In genomic region chr2L:3532973-3533525, dm6 we compare ENCODE assay signal across 1 fruit fly cellular context.
TF ChIP-seq lines count a peak whose summit lies in the region.

No protein-coding gene starts in this region.

TF ChIP-seq in whole organism, embryonic, 481 proteins besides CTCF, POLR2A, EP300 and RAD21 (continued from another document):
- TF ChIP-seq Kr (GFP tag; optimal IDR thresholded peaks at IDR 0.05; lab: Kevin White, UChicago): no peak
- peak; percentile 66 for TF ChIP-seq phol (tag; optimal IDR thresholded peaks at IDR 0.05; lab: Kevin White, UChicago)
- TF ChIP-seq kay (GFP tag; optimal IDR thresholded peaks at IDR 0.05; lab: Kevin White, UChicago): no peak
- TF ChIP-seq sqz (GFP tag; optimal IDR thresholded peaks at IDR 0.05; lab: Kevin White, UChicago): no peak
- no peak for TF ChIP-seq NFAT (GFP tag; IDR thresholded peaks at IDR 0.05; lab: Robert Waterston, UW)
- no peak for TF ChIP-seq mirr (GFP tag; optimal IDR thresholded peaks at IDR 0.05; lab: Kevin White, UChicago)
- no peak for TF ChIP-seq hbn (GFP tag; IDR thresholded peaks at IDR 0.05; lab: Robert Waterston, UW; ENCODE audit: partially characterized antibody)
- TF ChIP-seq CG17568 (GFP tag; optimal IDR thresholded peaks at IDR 0.05; lab: Kevin White, UChicago): no peak
- TF ChIP-seq dysf (GFP tag; IDR thresholded peaks at IDR 0.05; lab: Robert Waterston, UW): peak; percentile 42; the same call in 1 of the 3 replicates
- TF ChIP-seq stwl (tag; optimal IDR thresholded peaks at IDR 0.05; lab: Kevin White, UChicago): no peak
- no peak for TF ChIP-seq CG12299 (tag; optimal IDR thresholded peaks at IDR 0.05; lab: Kevin White, UChicago)
- no peak for TF ChIP-seq CG12769 (tag; optimal IDR thresholded peaks at IDR 0.05; lab: Kevin White, UChicago)
- TF ChIP-seq luna (GFP tag; optimal IDR thresholded peaks at IDR 0.05; lab: Kevin White, UChicago): no peak
- no peak for TF ChIP-seq gcm (GFP tag; optimal IDR thresholded peaks at IDR 0.05; lab: Kevin White, UChicago)
- peak; percentile 73 for TF ChIP-seq ac (GFP tag; optimal IDR thresholded peaks at IDR 0.05; lab: Kevin White, UChicago)
- no peak for TF ChIP-seq Hr39 (optimal IDR thresholded peaks at IDR 0.05; lab: Kevin White, UChicago)
- TF ChIP-seq E2f2 (GFP tag; IDR thresholded peaks at IDR 0.05; lab: Robert Waterston, UW): no peak; the same call in 1 of the 2 replicates
- no peak for TF ChIP-seq CG7928 (GFP tag; optimal IDR thresholded peaks at IDR 0.05; lab: Kevin White, UChicago)
- no peak for TF ChIP-seq gfzf (GFP tag; optimal IDR thresholded peaks at IDR 0.05; lab: Kevin White, UChicago)
- TF ChIP-seq sisA (GFP tag; IDR thresholded peaks at IDR 0.05; lab: Robert Waterston, UW): peak; percentile 59
- peak; percentile 60 for TF ChIP-seq nmo (GFP tag; optimal IDR thresholded peaks at IDR 0.05; lab: Kevin White, UChicago)
- peak; percentile 45; the same call in 1 of the 2 replicates for TF ChIP-seq CG1024 (GFP tag; IDR thresholded peaks at IDR 0.05; lab: Robert Waterston, UW)
- TF ChIP-seq bsh (GFP tag; optimal IDR thresholded peaks at IDR 0.05; lab: Kevin White, UChicago): peak in 1 of 2 experiments; percentile 54
- TF ChIP-seq slou (GFP tag; optimal IDR thresholded peaks at IDR 0.05; lab: Kevin White, UChicago): no peak
- no peak for TF ChIP-seq CG15011 (GFP tag; optimal IDR thresholded peaks at IDR 0.05; lab: Kevin White, UChicago)
- 0 out of 3 replicates have a peak, but pooled peaks have one; percentile 32 for TF ChIP-seq gce (GFP tag; IDR thresholded peaks at IDR 0.05; lab: Robert Waterston, UW)
- peak; percentile 51 for TF ChIP-seq Xbp1 (GFP tag; optimal IDR thresholded peaks at IDR 0.05; lab: Kevin White, UChicago)
- TF ChIP-seq Sry-β (GFP tag; optimal IDR thresholded peaks at IDR 0.05; lab: Kevin White, UChicago): no peak
- no peak for TF ChIP-seq CG31365 (tag; optimal IDR thresholded peaks at IDR 0.05; lab: Kevin White, UChicago)
- TF ChIP-seq peb (GFP tag; IDR thresholded peaks at IDR 0.05; lab: Robert Waterston, UW): no peak
- no peak for TF ChIP-seq z (GFP tag; IDR thresholded peaks at IDR 0.05; lab: Robert Waterston, UW)
- TF ChIP-seq CG18619 (GFP tag; optimal IDR thresholded peaks at IDR 0.05; lab: Kevin White, UChicago): no peak
- 0 out of 2 replicates have a peak, but pooled peaks have one; percentile 35 for TF ChIP-seq ttk (GFP tag; IDR thresholded peaks at IDR 0.05; lab: Robert Waterston, UW)
- peak; percentile 52 for TF ChIP-seq maf-S (GFP tag; optimal IDR thresholded peaks at IDR 0.05; lab: Kevin White, UChicago)
- TF ChIP-seq HLH4C (GFP tag; IDR thresholded peaks at IDR 0.05; lab: Robert Waterston, UW; ENCODE audit: partially characterized antibody): no peak
- TF ChIP-seq ems (GFP tag; optimal IDR thresholded peaks at IDR 0.05; lab: Kevin White, UChicago): peak; percentile 30
- TF ChIP-seq Dip3 (GFP tag; optimal IDR thresholded peaks at IDR 0.05; lab: Kevin White, UChicago): no peak
- no peak for TF ChIP-seq Myb (GFP tag; optimal IDR thresholded peaks at IDR 0.05; lab: Kevin White, UChicago)
- TF ChIP-seq Neu2 (GFP tag; optimal IDR thresholded peaks at IDR 0.05; lab: Kevin White, UChicago; ENCODE audit: borderline replicate concordance): peak; percentile 78
- peak; percentile 52 for TF ChIP-seq fd96Cb (tag; optimal IDR thresholded peaks at IDR 0.05; lab: Kevin White, UChicago)
- peak; percentile 22 for TF ChIP-seq CG7556 (GFP tag; optimal IDR thresholded peaks at IDR 0.05; lab: Kevin White, UChicago)
- peak; percentile 58 for TF ChIP-seq CG5245 (GFP tag; optimal IDR thresholded peaks at IDR 0.05; lab: Kevin White, UChicago)
- no peak for TF ChIP-seq ap (GFP tag; IDR thresholded peaks at IDR 0.05; lab: Robert Waterston, UW)
- TF ChIP-seq CG9797 (GFP tag; optimal IDR thresholded peaks at IDR 0.05; lab: Kevin White, UChicago): no peak
- peak in 1 of 2 experiments; percentile 32 for TF ChIP-seq Hr51 (GFP tag; optimal IDR thresholded peaks at IDR 0.05; lab: Kevin White, UChicago)
- no peak for TF ChIP-seq chinmo (GFP tag; IDR thresholded peaks at IDR 0.05; lab: Robert Waterston, UW; ENCODE audit: partially characterized antibody)
- TF ChIP-seq CG33213 (GFP tag; optimal IDR thresholded peaks at IDR 0.05; lab: Kevin White, UChicago): peak; percentile 42
- TF ChIP-seq CG42726 (GFP tag; IDR thresholded peaks at IDR 0.05; lab: Robert Waterston, UW; ENCODE audit: partially characterized antibody): no peak
- TF ChIP-seq CG7745 (tag; optimal IDR thresholded peaks at IDR 0.05; lab: Kevin White, UChicago): no peak
- TF ChIP-seq scrt (GFP tag; optimal IDR thresholded peaks at IDR 0.05; lab: Kevin White, UChicago): no peak
- peak; percentile 37 for TF ChIP-seq ind (GFP tag; optimal IDR thresholded peaks at IDR 0.05; lab: Kevin White, UChicago)
- no peak for TF ChIP-seq Spps (tag; optimal IDR thresholded peaks at IDR 0.05; lab: Kevin White, UChicago)
- TF ChIP-seq Awh (GFP tag; IDR thresholded peaks at IDR 0.05; lab: Robert Waterston, UW): 0 out of 2 replicates have a peak, but pooled peaks have one; percentile 10
- no peak for TF ChIP-seq CG8290 (GFP tag; optimal IDR thresholded peaks at IDR 0.05; lab: Kevin White, UChicago)
- TF ChIP-seq CG8290 (tag; optimal IDR thresholded peaks at IDR 0.05; lab: Kevin White, UChicago): no peak
- peak; percentile 93 for TF ChIP-seq fd102C (GFP tag; optimal IDR thresholded peaks at IDR 0.05; lab: Kevin White, UChicago)
- no peak for TF ChIP-seq gsb (GFP tag; IDR thresholded peaks at IDR 0.05; lab: Robert Waterston, UW)
- TF ChIP-seq zfh2 (GFP tag; optimal IDR thresholded peaks at IDR 0.05; lab: Kevin White, UChicago): no peak
- peak; percentile 96 for TF ChIP-seq Ets65A (GFP tag; lab: Kevin White, UChicago)
- no peak for TF ChIP-seq CG18476 (GFP tag; optimal IDR thresholded peaks at IDR 0.05; lab: Kevin White, UChicago)
- TF ChIP-seq CG4328 (GFP tag; optimal IDR thresholded peaks at IDR 0.05; lab: Kevin White, UChicago): no peak
- TF ChIP-seq bcd (GFP tag; optimal IDR thresholded peaks at IDR 0.05; lab: Kevin White, UChicago): peak; percentile 8
- TF ChIP-seq HLH3B (GFP tag; IDR thresholded peaks at IDR 0.05; lab: Robert Waterston, UW): no peak
- no peak for TF ChIP-seq prd (optimal IDR thresholded peaks at IDR 0.05; lab: Kevin White, UChicago)
- TF ChIP-seq prd (GFP tag; IDR thresholded peaks at IDR 0.05; lab: Robert Waterston, UW): peak; percentile 95
- no peak for TF ChIP-seq CG17802 (tag; optimal IDR thresholded peaks at IDR 0.05; lab: Kevin White, UChicago)
- peak; percentile 42 for TF ChIP-seq trem (tag; optimal IDR thresholded peaks at IDR 0.05; lab: Kevin White, UChicago)
- TF ChIP-seq jing (GFP tag; optimal IDR thresholded peaks at IDR 0.05; lab: Kevin White, UChicago): peak; percentile 5
- no peak for TF ChIP-seq trh (GFP tag; optimal IDR thresholded peaks at IDR 0.05; lab: Kevin White, UChicago)
- TF ChIP-seq CG12942 (GFP tag; optimal IDR thresholded peaks at IDR 0.05; lab: Kevin White, UChicago): peak; percentile 28
- no peak for TF ChIP-seq fu2 (GFP tag; optimal IDR thresholded peaks at IDR 0.05; lab: Kevin White, UChicago)
- no peak for TF ChIP-seq Ets97D (GFP tag; optimal IDR thresholded peaks at IDR 0.05; lab: Kevin White, UChicago)
- no peak for TF ChIP-seq CG10543 (GFP tag; optimal IDR thresholded peaks at IDR 0.05; lab: Kevin White, UChicago)
- peak; percentile 50 for TF ChIP-seq CG6813 (GFP tag; optimal IDR thresholded peaks at IDR 0.05; lab: Kevin White, UChicago)
- TF ChIP-seq CG11398 (GFP tag; optimal IDR thresholded peaks at IDR 0.05; lab: Kevin White, UChicago): no peak
- TF ChIP-seq Gsc (GFP tag; IDR thresholded peaks at IDR 0.05; lab: Robert Waterston, UW): 0 out of 2 replicates have a peak, but pooled peaks have one; percentile 9
- TF ChIP-seq cwo (GFP tag; optimal IDR thresholded peaks at IDR 0.05; lab: Kevin White, UChicago): no peak
- no peak for TF ChIP-seq CG11456 (GFP tag; IDR thresholded peaks at IDR 0.05; lab: Robert Waterston, UW)
- no peak for TF ChIP-seq CG8281 (tag; optimal IDR thresholded peaks at IDR 0.05; lab: Kevin White, UChicago)
- no peak for TF ChIP-seq CG6683 (GFP tag; optimal IDR thresholded peaks at IDR 0.05; lab: Kevin White, UChicago)
- TF ChIP-seq CG14710 (tag; optimal IDR thresholded peaks at IDR 0.05; lab: Kevin White, UChicago): peak; percentile 63
- TF ChIP-seq D19B (GFP tag; optimal IDR thresholded peaks at IDR 0.05; lab: Kevin White, UChicago): no peak
- TF ChIP-seq Scr (GFP tag; IDR thresholded peaks at IDR 0.05; lab: Robert Waterston, UW; ENCODE audit: partially characterized antibody): no peak
- TF ChIP-seq Eip74EF (GFP tag; optimal IDR thresholded peaks at IDR 0.05; lab: Kevin White, UChicago): no peak
- TF ChIP-seq CG4360 (GFP tag; IDR thresholded peaks at IDR 0.05; lab: Robert Waterston, UW): 0 out of 2 replicates have a peak, but pooled peaks have one; percentile 7
- TF ChIP-seq Ssrp (tag; optimal IDR thresholded peaks at IDR 0.05; lab: Kevin White, UChicago): peak; percentile 43
- peak; percentile 27 for TF ChIP-seq CG10209 (GFP tag; optimal IDR thresholded peaks at IDR 0.05; lab: Kevin White, UChicago)
- TF ChIP-seq en (GFP tag; optimal IDR thresholded peaks at IDR 0.05; lab: Kevin White, UChicago): peak; percentile 61
- peak; percentile 28 for TF ChIP-seq CG10462 (GFP tag; optimal IDR thresholded peaks at IDR 0.05; lab: Kevin White, UChicago)
- no peak for TF ChIP-seq mld (GFP tag; IDR thresholded peaks at IDR 0.05; lab: Robert Waterston, UW; ENCODE audit: partially characterized antibody)
- TF ChIP-seq crol (GFP tag; IDR thresholded peaks at IDR 0.05; lab: Robert Waterston, UW): no peak
- no peak for TF ChIP-seq Dp (GFP tag; optimal IDR thresholded peaks at IDR 0.05; lab: Kevin White, UChicago)
- peak; percentile 51 for TF ChIP-seq CG11504 (tag; optimal IDR thresholded peaks at IDR 0.05; lab: Kevin White, UChicago)
- no peak for TF ChIP-seq BEAF-32 (GFP tag; optimal IDR thresholded peaks at IDR 0.05; lab: Kevin White, UChicago)
- TF ChIP-seq nau (GFP tag; optimal IDR thresholded peaks at IDR 0.05; lab: Kevin White, UChicago): no peak
- TF ChIP-seq ato (GFP tag; IDR thresholded peaks at IDR 0.05; lab: Robert Waterston, UW; ENCODE audit: partially characterized antibody): no peak
- no peak for TF ChIP-seq Abd-B (GFP tag; optimal IDR thresholded peaks at IDR 0.05; lab: Kevin White, UChicago)
- no peak for TF ChIP-seq CG1529 (GFP tag; optimal IDR thresholded peaks at IDR 0.05; lab: Kevin White, UChicago)
- TF ChIP-seq Taf1 (GFP tag; IDR thresholded peaks at IDR 0.05; lab: Robert Waterston, UW): no peak
- TF ChIP-seq Xrp1 (GFP tag; IDR thresholded peaks at IDR 0.05; lab: Robert Waterston, UW): peak; percentile 81
- TF ChIP-seq CG6654 (GFP tag; optimal IDR thresholded peaks at IDR 0.05; lab: Kevin White, UChicago): peak; percentile 4
- TF ChIP-seq cg (GFP tag; optimal IDR thresholded peaks at IDR 0.05; lab: Kevin White, UChicago): no peak
- no peak for TF ChIP-seq slbo (GFP tag; IDR thresholded peaks at IDR 0.05; lab: Robert Waterston, UW)
- TF ChIP-seq sob (GFP tag; IDR thresholded peaks at IDR 0.05; lab: Robert Waterston, UW): peak; percentile 70; the same call in 1 of the 2 replicates
- no peak for TF ChIP-seq wdn (GFP tag; IDR thresholded peaks at IDR 0.05; lab: Robert Waterston, UW)
- peak; percentile 59 for TF ChIP-seq jumu (GFP tag; optimal IDR thresholded peaks at IDR 0.05; lab: Kevin White, UChicago)
- TF ChIP-seq Tbp (GFP tag; optimal IDR thresholded peaks at IDR 0.05; lab: Kevin White, UChicago): no peak
- TF ChIP-seq emc (GFP tag; optimal IDR thresholded peaks at IDR 0.05; lab: Kevin White, UChicago): no peak
- no peak for TF ChIP-seq crp (GFP tag; optimal IDR thresholded peaks at IDR 0.05; lab: Kevin White, UChicago)
- peak; percentile 46 for TF ChIP-seq Hsf (GFP tag; optimal IDR thresholded peaks at IDR 0.05; lab: Kevin White, UChicago)
- peak; percentile 43 for TF ChIP-seq Mes4 (GFP tag; optimal IDR thresholded peaks at IDR 0.05; lab: Kevin White, UChicago)
- peak; percentile 21; the same call in 1 of the 2 replicates for TF ChIP-seq CG14667 (GFP tag; IDR thresholded peaks at IDR 0.05; lab: Robert Waterston, UW)
- TF ChIP-seq CG12744 (GFP tag; optimal IDR thresholded peaks at IDR 0.05; lab: Kevin White, UChicago): no peak
- no peak for TF ChIP-seq CG13296 (GFP tag; optimal IDR thresholded peaks at IDR 0.05; lab: Kevin White, UChicago)
- TF ChIP-seq Sox100B (GFP tag; optimal IDR thresholded peaks at IDR 0.05; lab: Kevin White, UChicago): no peak
- no peak for TF ChIP-seq bowl (GFP tag; IDR thresholded peaks at IDR 0.05; lab: Robert Waterston, UW)
- peak; percentile 64 for TF ChIP-seq CG8924 (tag; optimal IDR thresholded peaks at IDR 0.05; lab: Kevin White, UChicago)
- TF ChIP-seq HmgD (GFP tag; optimal IDR thresholded peaks at IDR 0.05; lab: Kevin White, UChicago): no peak
- TF ChIP-seq lov (optimal IDR thresholded peaks at IDR 0.05; lab: Kevin White, UChicago): no peak
- TF ChIP-seq lov (GFP tag; IDR thresholded peaks at IDR 0.05; lab: Robert Waterston, UW): 0 out of 3 replicates have a peak, but pooled peaks have one; percentile 58
- no peak for TF ChIP-seq CG4282 (GFP tag; optimal IDR thresholded peaks at IDR 0.05; lab: Kevin White, UChicago)
- peak; percentile 4 for TF ChIP-seq CHES-1-like (GFP tag; optimal IDR thresholded peaks at IDR 0.05; lab: Kevin White, UChicago)
- TF ChIP-seq so (GFP tag; IDR thresholded peaks at IDR 0.05; lab: Robert Waterston, UW): no peak
- TF ChIP-seq bbx (GFP tag; IDR thresholded peaks at IDR 0.05; lab: Robert Waterston, UW; ENCODE audit: partially characterized antibody): no peak
- peak; percentile 71 for TF ChIP-seq dan (GFP tag; IDR thresholded peaks at IDR 0.05; lab: Robert Waterston, UW)
- TF ChIP-seq CG6765 (GFP tag; optimal IDR thresholded peaks at IDR 0.05; lab: Kevin White, UChicago): no peak
- peak; percentile 81 for TF ChIP-seq otp (GFP tag; IDR thresholded peaks at IDR 0.05; lab: Robert Waterston, UW)
- TF ChIP-seq CrebB (tag; optimal IDR thresholded peaks at IDR 0.05; lab: Kevin White, UChicago): no peak
